Worm (Caenorhabditis elegans): ENCODE results near the gene M02G9.4.

ce11 chrII:10325615-10326232, 8.6 kb downstream of the M02G9.4 start, which contains the start of gene appg-1:
- TF ChIP-seq sox-2 (GFP tag; IDR thresholded peaks at IDR 0.05) (no peak), ceh-34 (tag; optimal IDR thresholded peaks at IDR 0.05) (no peak), lim-6 (tag; optimal IDR thresholded peaks at IDR 0.05) (no peak), elt-2 (tag; optimal IDR thresholded peaks at IDR 0.05) (no peak), hlh-15 (tag; optimal IDR thresholded peaks at IDR 0.05) (no peak), unc-86 (tag; optimal IDR thresholded peaks at IDR 0.05) (no peak), nfya-1 (tag; optimal IDR thresholded peaks at IDR 0.05) (no peak), pag-3 (tag; optimal IDR thresholded peaks at IDR 0.05; ENCODE audit: borderline replicate concordance) (no peak)

Measured in whole organism, late embryonic.